Fruit fly (Drosophila melanogaster): Measurements from ENCODE around the gene AstC-R1.

The AstC-R1 gene

DNA sequence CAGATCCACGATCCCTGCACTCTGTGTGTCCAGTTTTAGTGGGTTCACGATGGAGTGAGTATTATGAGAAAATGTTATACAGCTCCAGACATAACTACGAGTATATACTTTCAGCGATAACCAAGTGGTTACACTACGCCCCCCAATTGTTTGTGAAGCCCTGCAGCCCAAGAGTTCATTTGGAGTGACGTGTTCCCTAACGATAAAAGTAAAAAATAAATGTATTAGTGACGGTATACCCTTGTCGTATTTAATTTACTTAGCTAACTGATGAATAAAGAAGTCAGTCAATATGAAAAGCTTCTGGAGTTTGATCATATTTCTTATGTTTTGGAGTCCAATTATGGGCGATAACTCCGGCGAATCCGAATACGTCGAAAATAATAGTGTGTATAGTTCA lies 47.1 kb downstream of the AstC-R1 start, which contains the start of gene CG18231:
TSS of gene CG18231 (plus strand) at position 301 of the 400 bp plus-strand sequence.
- TF ChIP-seq Pif1B (GFP tag; optimal IDR thresholded peaks at IDR 0.05): no peak
- no peak for TF ChIP-seq CG34367 (tag; optimal IDR thresholded peaks at IDR 0.05)
- no peak for TF ChIP-seq CG4496 (GFP tag; IDR thresholded peaks at IDR 0.05)
- TF ChIP-seq CG8159 (tag; optimal IDR thresholded peaks at IDR 0.05): no peak

DNA sequence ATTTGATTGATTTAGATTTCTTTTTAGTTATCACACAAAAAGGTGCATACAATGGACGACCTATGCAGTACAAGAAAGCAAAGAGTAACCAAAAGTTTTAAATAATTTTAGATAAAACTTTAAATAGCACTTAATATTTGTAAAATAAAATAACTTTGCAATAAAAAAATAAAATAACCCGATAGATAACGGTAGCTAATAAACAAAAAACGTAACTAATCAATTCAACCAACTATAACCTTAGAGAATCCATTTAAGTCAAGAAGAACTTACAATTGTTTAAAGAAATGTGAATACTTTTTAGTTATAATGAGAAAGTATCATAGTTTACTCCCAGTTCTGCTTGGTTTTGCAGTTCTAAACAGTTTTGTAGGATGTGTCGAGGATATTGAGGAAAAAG lies 49.3 kb downstream of the AstC-R1 start, which contains the start of gene CG32201:
TSS of gene CG32201 (plus strand) at position 301 of the 400 bp plus-strand sequence.
- TF ChIP-seq D1 (tag; optimal IDR thresholded peaks at IDR 0.05) (no peak), CG17806 (tag; optimal IDR thresholded peaks at IDR 0.05) (no peak), EcR (GFP tag; optimal IDR thresholded peaks at IDR 0.05) (no peak), CG10348 (GFP tag; IDR thresholded peaks at IDR 0.05) (no peak), CG13204 (GFP tag; optimal IDR thresholded peaks at IDR 0.05) (no peak), Pif1B (GFP tag; optimal IDR thresholded peaks at IDR 0.05) (no peak), CG4496 (GFP tag; IDR thresholded peaks at IDR 0.05) (no peak), Ets98B (GFP tag; IDR thresholded peaks at IDR 0.05) (no peak), CG8301 (tag; optimal IDR thresholded peaks at IDR 0.05) (no peak), gl (tag; optimal IDR thresholded peaks at IDR 0.05) (no peak), Snoo (tag; optimal IDR thresholded peaks at IDR 0.05) (no peak), CG15710 (tag; optimal IDR thresholded peaks at IDR 0.05) (no peak), Pif1A (GFP tag; optimal IDR thresholded peaks at IDR 0.05) (no peak), fd96Ca (GFP tag; IDR thresholded peaks at IDR 0.05) (no peak), CG9948 (tag; optimal IDR thresholded peaks at IDR 0.05) (no peak), CG34367 (tag; optimal IDR thresholded peaks at IDR 0.05) (no peak), CG12605 (GFP tag; IDR thresholded peaks at IDR 0.05) (no peak)

DNA sequence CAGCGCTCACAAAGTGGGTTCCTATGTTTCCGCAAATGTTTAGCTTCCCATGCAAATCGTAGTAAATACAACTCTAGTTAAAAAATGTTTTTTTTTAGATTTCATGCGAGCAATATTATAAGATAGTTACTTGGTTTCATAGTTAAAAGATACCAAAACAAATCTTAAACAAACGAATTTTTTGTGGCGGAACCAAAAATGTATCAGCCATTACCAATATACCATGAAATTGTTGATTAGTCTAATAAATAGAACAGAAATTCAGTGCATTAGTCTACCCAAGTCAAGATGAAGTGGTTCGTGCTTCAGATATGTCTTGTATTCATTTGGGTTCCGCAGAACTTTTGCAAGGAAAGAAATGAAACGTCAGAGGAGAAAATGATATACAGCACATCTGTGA lies 51.5 kb downstream of the AstC-R1 start, which contains the start of gene CG32199:
TSS of gene CG32199 (plus strand) at position 301 of the 400 bp plus-strand sequence.
- TF ChIP-seq rn (GFP tag; IDR thresholded peaks at IDR 0.05) (no peak), CG9948 (tag; optimal IDR thresholded peaks at IDR 0.05) (no peak), Snoo (tag; optimal IDR thresholded peaks at IDR 0.05) (no peak), EcR (GFP tag; optimal IDR thresholded peaks at IDR 0.05) (no peak)

DNA sequence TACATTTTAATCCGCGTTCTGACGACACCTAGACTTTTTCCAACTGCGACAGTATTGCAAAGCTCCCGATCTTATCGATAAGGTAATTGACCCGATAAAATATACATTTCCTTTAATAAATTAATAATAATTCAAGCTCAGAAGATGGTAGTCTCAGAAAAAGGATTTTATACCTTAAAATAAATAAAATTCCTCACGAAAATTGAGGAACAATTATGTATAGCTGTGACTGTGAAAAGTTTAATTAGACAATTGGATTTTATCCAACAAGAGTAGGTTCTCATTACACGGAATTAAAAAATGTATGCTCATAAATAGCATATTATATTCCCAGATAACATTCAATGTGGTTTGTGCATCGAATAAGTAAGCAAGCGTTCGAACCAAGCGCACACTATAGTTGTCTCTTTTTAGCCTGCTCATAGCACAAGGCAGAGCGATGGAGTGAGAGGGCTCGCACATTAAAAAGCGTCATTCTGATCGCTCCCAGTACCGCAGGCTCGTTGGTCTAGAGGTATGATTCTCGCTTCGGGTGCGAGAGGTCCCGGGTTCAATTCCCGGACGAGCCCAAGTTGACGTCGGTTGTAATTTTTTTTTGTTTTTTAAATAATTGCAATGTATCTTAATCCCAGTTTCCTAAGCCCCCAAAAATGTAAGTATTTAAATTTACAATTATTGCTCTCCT lies 58.0 kb downstream of the AstC-R1 start, which contains the start of the genes CG13380 and CG4174:
TSS of gene CG13380 (minus strand) at position 51 of the 685 bp plus-strand sequence.
TSS of gene CG4174 (minus strand) at position 51 of the 685 bp plus-strand sequence.
- TF ChIP-seq CG17806 (tag; optimal IDR thresholded peaks at IDR 0.05) (no peak), CG8159 (tag; optimal IDR thresholded peaks at IDR 0.05) (no peak), CG13204 (GFP tag; optimal IDR thresholded peaks at IDR 0.05) (no peak), EcR (GFP tag; optimal IDR thresholded peaks at IDR 0.05) (no peak), CG9948 (tag; optimal IDR thresholded peaks at IDR 0.05) (no peak), D1 (tag; optimal IDR thresholded peaks at IDR 0.05) (peak; percentile 85), CG12605 (GFP tag; IDR thresholded peaks at IDR 0.05) (peak; percentile 31; the same call in 1 of the 2 replicates)

DNA sequence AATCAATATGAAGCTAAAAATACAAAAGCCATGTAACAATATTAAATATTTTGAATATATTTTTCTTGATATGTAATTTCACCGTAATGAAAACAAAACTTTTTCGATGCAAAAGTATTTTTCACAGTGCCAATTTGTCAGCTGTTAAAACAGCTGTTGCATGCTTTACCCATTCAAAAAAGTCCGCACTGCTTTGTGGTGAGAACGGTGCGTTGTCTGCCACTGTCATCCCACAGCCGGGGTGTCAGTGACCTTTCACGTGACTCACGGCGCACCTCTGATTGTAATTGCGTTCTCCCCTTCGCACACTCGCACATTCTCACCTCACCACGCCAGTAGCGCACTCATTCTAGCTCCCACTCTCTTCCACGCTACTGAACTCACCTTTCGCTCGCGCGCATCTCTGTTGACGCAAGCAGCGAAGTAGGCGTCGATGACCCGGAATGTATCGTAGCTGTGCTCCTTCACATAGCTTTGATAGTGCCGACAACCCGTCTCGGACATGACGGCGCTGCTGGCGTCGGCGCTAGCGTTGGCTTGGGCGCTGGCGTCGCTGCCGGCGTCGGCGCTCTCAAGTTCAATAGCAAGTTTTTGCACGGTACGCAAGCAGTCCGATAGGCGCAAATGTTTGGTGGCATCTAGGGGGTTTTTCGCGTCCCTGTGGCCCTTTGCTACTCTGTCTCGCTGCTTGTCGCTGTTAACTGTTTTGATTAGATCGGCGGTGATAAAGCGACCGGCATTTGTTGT lies 61.1 kb downstream of the AstC-R1 start:
- TF ChIP-seq CG9948 (tag; optimal IDR thresholded peaks at IDR 0.05) (peak; percentile 11), CG10348 (GFP tag; IDR thresholded peaks at IDR 0.05) (0 out of 2 replicates have a peak, but pooled peaks have one; percentile 27), CG34367 (tag; optimal IDR thresholded peaks at IDR 0.05) (no peak), CG4496 (GFP tag; IDR thresholded peaks at IDR 0.05) (peak; percentile 35; the same call in 1 of the 3 replicates), Pif1A (GFP tag; optimal IDR thresholded peaks at IDR 0.05) (no peak), CG32121 (GFP tag; IDR thresholded peaks at IDR 0.05) (no peak), Ets98B (GFP tag; IDR thresholded peaks at IDR 0.05) (peak; percentile 48; the same call in 1 of the 2 replicates), D1 (tag; optimal IDR thresholded peaks at IDR 0.05) (no peak), CG14655 (GFP tag; optimal IDR thresholded peaks at IDR 0.05) (peak; percentile 52), EcR (GFP tag; optimal IDR thresholded peaks at IDR 0.05) (peak; percentile 100), Snoo (tag; optimal IDR thresholded peaks at IDR 0.05) (peak; percentile 50), CG17806 (tag; optimal IDR thresholded peaks at IDR 0.05) (peak; percentile 28), CG15710 (tag; optimal IDR thresholded peaks at IDR 0.05) (no peak), CG8301 (tag; optimal IDR thresholded peaks at IDR 0.05) (peak; percentile 58), Pif1B (GFP tag; optimal IDR thresholded peaks at IDR 0.05) (no peak), CG12605 (GFP tag; IDR thresholded peaks at IDR 0.05) (no peak), CG8159 (tag; optimal IDR thresholded peaks at IDR 0.05) (peak; percentile 26), CG13204 (GFP tag; optimal IDR thresholded peaks at IDR 0.05) (peak; percentile 14), fd96Ca (GFP tag; IDR thresholded peaks at IDR 0.05) (no peak; the same call in 2 of the 3 replicates), rn (GFP tag; IDR thresholded peaks at IDR 0.05) (no peak), gl (tag; optimal IDR thresholded peaks at IDR 0.05) (no peak)
